Worm (Caenorhabditis elegans): ENCODE measurements around the gene C55A6.12.

ce11 chrV:11532964-11533363 lies 30.0 kb upstream of the C55A6.12 start:
- TF ChIP-seq nhr-28 (tag; optimal IDR thresholded peaks at IDR 0.05) (no peak), ama-1 (optimal IDR thresholded peaks at IDR 0.05) (no peak), pha-4 (tag; optimal IDR thresholded peaks at IDR 0.05) (no peak), aly-2 (tag; optimal IDR thresholded peaks at IDR 0.05) (no peak), zag-1 (tag; optimal IDR thresholded peaks at IDR 0.05) (no peak), eor-1 (tag; optimal IDR thresholded peaks at IDR 0.05) (no peak), unc-39 (tag; optimal IDR thresholded peaks at IDR 0.05) (no peak), fkh-10 (GFP tag; optimal IDR thresholded peaks at IDR 0.05) (no peak), daf-12 (tag; optimal IDR thresholded peaks at IDR 0.05) (no peak), nhr-12 (tag; optimal IDR thresholded peaks at IDR 0.05) (no peak)

Measured in whole organism, L3 larva.